Worm (Caenorhabditis elegans) whole organism, L1 larva: ENCODE results near the gene sec-5.

ENCODE experiments used
- dpl-1 ChIP-seq, 3 experiments: fragments of 150-350 bp in 2 of 3; sonication (generic microtip) in 1 of 3; optimal IDR thresholded peaks; 2 replicates each; lab custom pipeline; 2014 to 2017; ENCODE audit warnings: missing biosample characterization in 3 of 3, missing genetic modification characterization in 3 of 3, missing genetic modification reagents in 3 of 3
- fos-1 ChIP-seq: fragments of 150-350 bp; optimal IDR thresholded peaks from 2 replicates; lab custom pipeline; 2014; ENCODE audit warnings: missing biosample characterization, missing genetic modification characterization
- nhr-237 ChIP-seq: fragments of 150-350 bp; optimal IDR thresholded peaks from 2 replicates; lab custom pipeline; 2014; ENCODE audit warnings: missing biosample characterization, missing genetic modification characterization
- nhr-28 ChIP-seq: fragments of 150-350 bp; optimal IDR thresholded peaks from 2 replicates; lab custom pipeline; 2014; ENCODE audit warnings: missing biosample characterization, missing genetic modification characterization

- no peak for TF ChIP-seq dpl-1 (GFP tag; optimal IDR thresholded peaks at IDR 0.05; lab: Kevin White, UChicago)
- no peak for TF ChIP-seq nhr-28
- no peak for TF ChIP-seq nhr-237 (tag; lab: Kevin White, UChicago)
- no peak for TF ChIP-seq fos-1 (tag; lab: Kevin White, UChicago)
Observed at ce11 chrII:9210076-9210475, 33.1 kb upstream of the sec-5 start, which contains the start of gene ZK1067.4.
